Fruit fly (Drosophila melanogaster): Measurements from ENCODE around the gene CG3226.
A peak's percentile ranks its signal among the peaks of the same experiment; 100 is the strongest.

Gene CG3226

dm6 chrX:6678635-6679501 lies 24.8 kb upstream of the CG3226 start, which contains the start of gene ND-ASHI (continued):
- TF ChIP-seq Eip74EF (GFP tag; optimal IDR thresholded peaks at IDR 0.05) (peak in 1 of 2 experiments; percentile 88), sr (GFP tag; IDR thresholded peaks at IDR 0.05) (peak; percentile 90), row (GFP tag; IDR thresholded peaks at IDR 0.05) (peak; percentile 95), ewg (GFP tag; optimal IDR thresholded peaks at IDR 0.05) (peak; percentile 75), CG4282 (GFP tag; optimal IDR thresholded peaks at IDR 0.05) (peak; percentile 68), CG14860 (GFP tag; IDR thresholded peaks at IDR 0.05; ENCODE audit: partially characterized antibody) (no peak), az2 (GFP tag; optimal IDR thresholded peaks at IDR 0.05) (peak; percentile 92), klu (GFP tag; IDR thresholded peaks at IDR 0.05) (peak; percentile 91), repo (GFP tag; optimal IDR thresholded peaks at IDR 0.05) (peak; percentile 86), Lhr (GFP tag; optimal IDR thresholded peaks at IDR 0.05) (peak; percentile 79), tio (GFP tag; optimal IDR thresholded peaks at IDR 0.05) (no peak), B-H1 (GFP tag; IDR thresholded peaks at IDR 0.05) (peak; percentile 91), CG17385 (GFP tag; optimal IDR thresholded peaks at IDR 0.05) (peak; percentile 92), pfk (GFP tag; optimal IDR thresholded peaks at IDR 0.05) (no peak), toy (GFP tag; IDR thresholded peaks at IDR 0.05) (peak; percentile 94), CG4820 (GFP tag; optimal IDR thresholded peaks at IDR 0.05) (peak; percentile 93), ac (GFP tag; optimal IDR thresholded peaks at IDR 0.05) (peak; percentile 74), CG12155 (GFP tag; optimal IDR thresholded peaks at IDR 0.05) (peak; percentile 93), CG18476 (GFP tag; optimal IDR thresholded peaks at IDR 0.05) (peak; percentile 93), crc (GFP tag; optimal IDR thresholded peaks at IDR 0.05) (peak; percentile 85), br (optimal IDR thresholded peaks at IDR 0.05) (no peak), C15 (GFP tag; IDR thresholded peaks at IDR 0.05) (peak; percentile 94), Awh (GFP tag; IDR thresholded peaks at IDR 0.05) (peak; percentile 94), ham (GFP tag; IDR thresholded peaks at IDR 0.05) (peak; percentile 88; the same call in 1 of the 2 replicates), Ada2b (GFP tag; IDR thresholded peaks at IDR 0.05) (peak; percentile 96), CG1792 (GFP tag; optimal IDR thresholded peaks at IDR 0.05) (peak; percentile 88), CG7372 (GFP tag; IDR thresholded peaks at IDR 0.05) (peak; percentile 95), Myb (GFP tag; optimal IDR thresholded peaks at IDR 0.05) (peak; percentile 79), CG7839 (tag; optimal IDR thresholded peaks at IDR 0.05) (peak; percentile 97), Mes4 (GFP tag; optimal IDR thresholded peaks at IDR 0.05) (peak; percentile 84), D19A (tag; optimal IDR thresholded peaks at IDR 0.05) (peak; percentile 90), CG3995 (GFP tag; optimal IDR thresholded peaks at IDR 0.05) (peak; percentile 68), fd102C (GFP tag; optimal IDR thresholded peaks at IDR 0.05) (peak; percentile 15), CG13287 (GFP tag; IDR thresholded peaks at IDR 0.05; ENCODE audit: partially characterized antibody) (no peak; the same call in 1 of the 2 replicates), CG30403 (GFP tag; optimal IDR thresholded peaks at IDR 0.05) (peak; percentile 93), Vsx1 (GFP tag; optimal IDR thresholded peaks at IDR 0.05) (peak; percentile 78), hbn (GFP tag; IDR thresholded peaks at IDR 0.05; ENCODE audit: partially characterized antibody) (no peak), CG14667 (GFP tag; IDR thresholded peaks at IDR 0.05) (peak; percentile 90), chm (GFP tag; IDR thresholded peaks at IDR 0.05) (peak; percentile 96), D19B (GFP tag; optimal IDR thresholded peaks at IDR 0.05) (peak; percentile 91), Nf-YB (GFP tag; optimal IDR thresholded peaks at IDR 0.05) (peak; percentile 75), CG6254 (GFP tag; optimal IDR thresholded peaks at IDR 0.05) (peak; percentile 90), Dp (GFP tag; optimal IDR thresholded peaks at IDR 0.05) (no peak), CG5180 (GFP tag; optimal IDR thresholded peaks at IDR 0.05) (peak; percentile 85), CG17912 (GFP tag; optimal IDR thresholded peaks at IDR 0.05) (peak; percentile 69), CkIIα-i1 (GFP tag; IDR thresholded peaks at IDR 0.05) (peak; percentile 75), sisA (GFP tag; IDR thresholded peaks at IDR 0.05) (peak; percentile 95), CG12659 (GFP tag; optimal IDR thresholded peaks at IDR 0.05) (peak; percentile 96), pros (GFP tag; optimal IDR thresholded peaks at IDR 0.05) (no peak)

Data from whole organism, embryonic.